Worm (Caenorhabditis elegans) whole organism, late embryonic: ENCODE data around the gene twnk-1.

Experiments used
- ceh-2 ChIP-seq: sonication (generic microtip); optimal IDR thresholded peaks from 2 replicates; lab custom pipeline; 2016; ENCODE audit warnings: missing genotype, missing genetic modification characterization, missing compliant biosample characterization
- dve-1 ChIP-seq: sonication (generic microtip); optimal IDR thresholded peaks from 2 replicates; lab custom pipeline; 2017; ENCODE audit warnings: antibody characterized with exemption, mild to moderate bottlenecking, missing genetic modification characterization, missing compliant biosample characterization
- fax-1 ChIP-seq: sonication (generic microtip); optimal IDR thresholded peaks from 2 replicates; lab custom pipeline; 2016; ENCODE audit warnings: missing genotype, missing genetic modification characterization, missing compliant biosample characterization
- hlh-15 ChIP-seq: sonication (generic microtip); optimal IDR thresholded peaks from 2 replicates; lab custom pipeline; 2016; ENCODE audit warnings: missing genetic modification characterization, missing compliant biosample characterization
- lin-11 ChIP-seq: fragments of 200-800 bp; sonication (Bioruptor generic); optimal IDR thresholded peaks from 2 replicates; lab custom pipeline; 2018; ENCODE audit warnings: mild to moderate bottlenecking, missing genetic modification characterization, missing compliant biosample characterization
- pqm-1 ChIP-seq: sonication (generic microtip); optimal IDR thresholded peaks from 2 replicates; lab custom pipeline; 2016; ENCODE audit warnings: missing genetic modification characterization, missing compliant biosample characterization

DNA sequence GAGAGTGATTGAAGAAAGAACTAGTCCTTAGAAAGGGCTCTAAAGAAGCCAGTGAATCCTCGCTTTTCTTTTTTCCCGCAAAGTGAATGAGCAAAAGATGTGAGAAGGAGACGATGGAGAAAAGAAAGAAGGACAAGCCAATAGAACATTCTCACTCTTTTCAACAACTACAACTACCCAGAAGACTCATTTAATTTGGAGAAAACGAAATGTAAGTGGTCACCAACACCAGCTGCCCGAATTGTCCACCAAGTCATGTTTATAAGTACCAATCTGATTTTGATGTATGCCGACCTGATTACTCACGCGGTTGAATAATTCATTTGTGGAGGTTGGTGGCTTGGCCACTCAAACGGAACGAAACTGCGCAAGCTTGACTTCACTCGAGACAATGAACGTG is 11.6 kb downstream of the twnk-1 start:
- TF ChIP-seq lin-11 (tag; lab: Kevin White, UChicago) (no peak), dve-1 (tag; lab: Kevin White, UChicago) (no peak), hlh-15 (tag; lab: Kevin White, UChicago) (no peak), pqm-1 (tag; lab: Kevin White, UChicago) (no peak), fax-1 (tag; lab: Kevin White, UChicago) (no peak), ceh-2 (tag; lab: Kevin White, UChicago) (no peak)
